In the genomic region with DNA sequence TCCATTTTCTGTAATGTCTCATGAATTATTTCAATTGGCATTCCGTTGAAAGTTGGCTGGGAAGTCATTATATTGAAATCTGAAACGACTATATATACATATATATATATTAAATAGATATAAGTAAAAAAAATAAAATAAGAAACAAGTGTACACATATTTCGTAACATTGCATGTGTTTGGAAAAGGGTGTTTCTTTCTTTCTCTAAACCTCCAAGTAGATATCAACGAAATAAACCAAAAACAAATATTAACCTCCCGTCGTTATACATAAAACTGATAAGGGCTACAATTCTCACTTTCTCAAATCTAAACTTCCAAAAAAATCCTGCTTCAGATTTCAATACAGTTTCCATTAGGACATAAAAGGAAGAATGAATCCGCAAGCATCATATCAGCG, we compare ENCODE assay signal across 6 worm cellular contexts.
TF ChIP-seq lines count a peak whose summit lies in the region.

A gene (minus strand): TSS at position 86 of the 400 bp plus-strand sequence.

TF ChIP-seq in whole organism, L1 larva, 84 proteins besides CTCF, POLR2A, EP300 and RAD21:
- TF ChIP-seq nhr-19 (GFP tag; conservative IDR thresholded peaks at IDR 0.05; lab: Robert Waterston, UW) (0 out of 2 replicates have a peak, but pooled peaks have one; percentile 3), elt-2 (tag; optimal IDR thresholded peaks at IDR 0.05; lab: Kevin White, UChicago) (peak; percentile 55), unc-86 (tag; optimal IDR thresholded peaks at IDR 0.05; lab: Kevin White, UChicago) (no peak), skn-1 (tag; optimal IDR thresholded peaks at IDR 0.05; lab: Kevin White, UChicago) (peak; percentile 59)

TF ChIP-seq in whole organism, L2 larva, 48 proteins besides CTCF, POLR2A, EP300 and RAD21:
- TF ChIP-seq nhr-129 (tag; optimal IDR thresholded peaks at IDR 0.05; lab: Kevin White, UChicago) (peak; percentile 80), snpc-4 (tag; optimal IDR thresholded peaks at IDR 0.05; lab: Kevin White, UChicago) (no peak), unc-55 (GFP tag; optimal IDR thresholded peaks at IDR 0.05; lab: Kevin White, UChicago) (peak; percentile 13), sma-9 (GFP tag; optimal IDR thresholded peaks at IDR 0.05; lab: Kevin White, UChicago) (peak; percentile 13), sma-9 (tag; optimal IDR thresholded peaks at IDR 0.05; lab: Kevin White, UChicago) (no peak), fos-1 (tag; optimal IDR thresholded peaks at IDR 0.05; lab: Kevin White, UChicago) (peak; percentile 66), nhr-11 (tag; optimal IDR thresholded peaks at IDR 0.05; lab: Kevin White, UChicago) (no peak), nhr-237 (tag; optimal IDR thresholded peaks at IDR 0.05; lab: Kevin White, UChicago) (no peak), lin-11 (tag; optimal IDR thresholded peaks at IDR 0.05; lab: Kevin White, UChicago) (no peak), nhr-25 (tag; optimal IDR thresholded peaks at IDR 0.05; lab: Kevin White, UChicago) (no peak)

TF ChIP-seq in whole organism, L3 larva, 47 proteins besides CTCF, POLR2A, EP300 and RAD21:
- TF ChIP-seq snpc-4 (tag; optimal IDR thresholded peaks at IDR 0.05; lab: Kevin White, UChicago) (no peak), pha-4 (tag; optimal IDR thresholded peaks at IDR 0.05; lab: Kevin White, UChicago) (peak; percentile 77), hmg-11 (tag; optimal IDR thresholded peaks at IDR 0.05; lab: Kevin White, UChicago) (no peak), nhr-11 (tag; optimal IDR thresholded peaks at IDR 0.05; lab: Kevin White, UChicago) (no peak), nhr-77 (tag; optimal IDR thresholded peaks at IDR 0.05; lab: Kevin White, UChicago) (no peak), eor-1 (tag; optimal IDR thresholded peaks at IDR 0.05; lab: Kevin White, UChicago) (no peak), elt-2 (tag; optimal IDR thresholded peaks at IDR 0.05; lab: Kevin White, UChicago) (peak; percentile 67), ztf-4 (tag; optimal IDR thresholded peaks at IDR 0.05; lab: Kevin White, UChicago) (no peak), nhr-23 (tag; optimal IDR thresholded peaks at IDR 0.05; lab: Kevin White, UChicago) (no peak), nhr-25 (tag; optimal IDR thresholded peaks at IDR 0.05; lab: Kevin White, UChicago) (no peak), lin-39 (tag; optimal IDR thresholded peaks at IDR 0.05; lab: Kevin White, UChicago) (no peak), unc-39 (tag; optimal IDR thresholded peaks at IDR 0.05; lab: Kevin White, UChicago) (no peak), sea-2 (GFP tag; optimal IDR thresholded peaks at IDR 0.05; lab: Kevin White, UChicago) (no peak), fos-1 (tag; optimal IDR thresholded peaks at IDR 0.05; lab: Kevin White, UChicago) (no peak), egl-27 (tag; optimal IDR thresholded peaks at IDR 0.05; lab: Kevin White, UChicago) (no peak), fkh-2 (tag; optimal IDR thresholded peaks at IDR 0.05; lab: Kevin White, UChicago) (no peak), pqm-1 (tag; optimal IDR thresholded peaks at IDR 0.05; lab: Kevin White, UChicago) (peak; percentile 67), jun-1 (tag; optimal IDR thresholded peaks at IDR 0.05; lab: Kevin White, UChicago) (no peak), nhr-76 (tag; optimal IDR thresholded peaks at IDR 0.05; lab: Kevin White, UChicago) (no peak), unc-62 (GFP tag; optimal IDR thresholded peaks at IDR 0.05; lab: Kevin White, UChicago) (no peak)

TF ChIP-seq in whole organism, L4 larva, 104 proteins besides CTCF, POLR2A, EP300 and RAD21 (continues in another document):
- TF ChIP-seq Y5F2A.4 (GFP tag; optimal IDR thresholded peaks at IDR 0.05; lab: Kevin White, UChicago), result no peak
- TF ChIP-seq nhr-41 (GFP tag; IDR thresholded peaks at IDR 0.05; lab: Robert Waterston, UW), result no peak
- no peak for TF ChIP-seq skn-1 (tag; optimal IDR thresholded peaks at IDR 0.05; lab: Kevin White, UChicago)
- TF ChIP-seq nhr-28 (tag; optimal IDR thresholded peaks at IDR 0.05; lab: Kevin White, UChicago), result peak; percentile 78
- no peak for TF ChIP-seq madf-5 (GFP tag; IDR thresholded peaks at IDR 0.05; lab: Robert Waterston, UW)
- TF ChIP-seq daf-16 (GFP tag; optimal IDR thresholded peaks at IDR 0.05; lab: Kevin White, UChicago), result no peak
- TF ChIP-seq daf-16 (tag; optimal IDR thresholded peaks at IDR 0.05; lab: Kevin White, UChicago), result peak; percentile 71
- no peak for TF ChIP-seq arid-1 (GFP tag; conservative IDR thresholded peaks at IDR 0.05; lab: Robert Waterston, UW)
- TF ChIP-seq unc-62 (GFP tag; optimal IDR thresholded peaks at IDR 0.05 in 1 of 2; lab: Kevin White, UChicago), result peak in 1 of 2 experiments; percentile 25
- no peak for TF ChIP-seq unc-62 (tag; optimal IDR thresholded peaks at IDR 0.05; lab: Kevin White, UChicago)
- TF ChIP-seq aha-1 (tag; lab: Kevin White, UChicago), result peak; percentile 1
- TF ChIP-seq lin-38 (GFP tag; IDR thresholded peaks at IDR 0.05; lab: Robert Waterston, UW), result no peak
- no peak for TF ChIP-seq lin-1 (GFP tag; IDR thresholded peaks at IDR 0.05; lab: Robert Waterston, UW)
- peak; percentile 86 for TF ChIP-seq pqm-1 (tag; optimal IDR thresholded peaks at IDR 0.05; lab: Kevin White, UChicago)
- TF ChIP-seq dmd-6 (GFP tag; IDR thresholded peaks at IDR 0.05; lab: Robert Waterston, UW), result peak; percentile 22; the same call in 1 of the 2 replicates
- TF ChIP-seq zip-2 (tag; optimal IDR thresholded peaks at IDR 0.05; lab: Kevin White, UChicago), result peak; percentile 91
- no peak for TF ChIP-seq mep-1 (tag; optimal IDR thresholded peaks at IDR 0.05; lab: Kevin White, UChicago)
- no peak for TF ChIP-seq nhr-10 (tag; optimal IDR thresholded peaks at IDR 0.05; lab: Kevin White, UChicago)
- no peak for TF ChIP-seq zfp-2 (tag; optimal IDR thresholded peaks at IDR 0.05; lab: Kevin White, UChicago)
- peak; percentile 38 for TF ChIP-seq dve-1 (tag; optimal IDR thresholded peaks at IDR 0.05; lab: Kevin White, UChicago; ENCODE audit: insufficient read depth)

TF ChIP-seq in whole organism, late embryonic, 69 proteins besides CTCF, POLR2A, EP300 and RAD21:
- peak; percentile 9 for TF ChIP-seq elt-2 (tag; optimal IDR thresholded peaks at IDR 0.05; lab: Kevin White, UChicago)
- no peak for TF ChIP-seq ref-2 (tag; optimal IDR thresholded peaks at IDR 0.05; lab: Kevin White, UChicago)
- TF ChIP-seq ceh-2 (tag; optimal IDR thresholded peaks at IDR 0.05; lab: Kevin White, UChicago), result no peak
- no peak for TF ChIP-seq ceh-31 (tag; optimal IDR thresholded peaks at IDR 0.05; lab: Kevin White, UChicago)
- no peak for TF ChIP-seq hlh-13 (GFP tag; optimal IDR thresholded peaks at IDR 0.05; lab: Kevin White, UChicago)
- TF ChIP-seq ceh-34 (tag; optimal IDR thresholded peaks at IDR 0.05; lab: Kevin White, UChicago), result no peak

TF ChIP-seq in whole organism, young adult, 124 proteins besides CTCF, POLR2A, EP300 and RAD21:
- TF ChIP-seq cebp-1 (GFP tag; IDR thresholded peaks at IDR 0.05; lab: Robert Waterston, UW), result peak; percentile 91
- TF ChIP-seq cebp-1 (tag; optimal IDR thresholded peaks at IDR 0.05; lab: Kevin White, UChicago), result peak; percentile 93
- peak; percentile 36 for TF ChIP-seq nhr-80 (tag; optimal IDR thresholded peaks at IDR 0.05; lab: Kevin White, UChicago)
- TF ChIP-seq fkh-3 (tag; optimal IDR thresholded peaks at IDR 0.05; lab: Kevin White, UChicago), result no peak
